Fruit fly (Drosophila melanogaster) whole organism, embryonic: ENCODE results near the gene jus.

Experiments used
- Adf1 ChIP-seq: fragments of 200-800 bp; sonication (Bioruptor generic); IDR thresholded peaks from 2 replicates; pipeline ENCODE4 v1.3.6; 2022; ENCODE audit warnings: missing biosample characterization, missing genetic modification characterization
- Blimp-1 ChIP-seq: fragments of 200-800 bp; sonication (Bioruptor generic); optimal IDR thresholded peaks from 3 replicates; lab custom pipeline; 2018; ENCODE audit warnings: missing biosample characterization, missing genetic modification characterization, mild to moderate bottlenecking, moderate library complexity, missing genetic modification reagents
- CG11456 ChIP-seq: fragments of 200-800 bp; sonication (Bioruptor generic); IDR thresholded peaks from 3 replicates; pipeline ENCODE4 v1.3.6; 2022; ENCODE audit warnings: missing biosample characterization, missing genetic modification characterization
- CG11695 ChIP-seq: fragments of 200-800 bp; sonication (Bioruptor generic); IDR thresholded peaks from 3 replicates; pipeline ENCODE4 v1.3.6; 2022; ENCODE audit warnings: missing biosample characterization, missing genetic modification characterization
- CG11696 ChIP-seq: fragments of 200-800 bp; sonication (Bioruptor generic); IDR thresholded peaks from 2 replicates; pipeline ENCODE4 v1.3.6; 2022; ENCODE audit warnings: missing biosample characterization, missing genetic modification characterization
- CG14050 ChIP-seq: fragments of 200-800 bp; sonication (Bioruptor generic); IDR thresholded peaks from 3 replicates; pipeline ENCODE4 v1.3.6; 2022; ENCODE audit warnings: missing biosample characterization, missing genetic modification characterization
- CG1603 ChIP-seq: fragments of 200-800 bp; sonication (Bioruptor generic); optimal IDR thresholded peaks from 2 replicates; lab custom pipeline; 2019; ENCODE audit warnings: missing biosample characterization, mild to moderate bottlenecking, missing genetic modification characterization, moderate library complexity
- CG17385 ChIP-seq: fragments of 200-800 bp; sonication (Bioruptor generic); optimal IDR thresholded peaks from 3 replicates; lab custom pipeline; 2018; ENCODE audit warnings: missing biosample characterization, mild to moderate bottlenecking, missing genetic modification characterization
- CG2116 ChIP-seq: fragments of 200-800 bp; sonication (Bioruptor generic); optimal IDR thresholded peaks from 3 replicates; lab custom pipeline; 2018; ENCODE audit warnings: missing biosample characterization, mild to moderate bottlenecking, missing genetic modification characterization
- CG2120 ChIP-seq: fragments of 200-800 bp; sonication (Bioruptor generic); optimal IDR thresholded peaks from 3 replicates; lab custom pipeline; 2016; ENCODE audit warnings: missing biosample characterization, missing genetic modification characterization
- CG30020 ChIP-seq: fragments of 200-800 bp; optimal IDR thresholded peaks from 2 replicates; lab custom pipeline; 2019; ENCODE audit warnings: missing biosample characterization, mild to moderate bottlenecking, missing genetic modification characterization, moderate library complexity
- CG3838 ChIP-seq: fragments of 200-800 bp; sonication (Bioruptor generic); optimal IDR thresholded peaks from 3 replicates; lab custom pipeline; 2016; ENCODE audit warnings: missing biosample characterization, missing genetic modification characterization
- CG3995 ChIP-seq: fragments of 200-800 bp; sonication (Bioruptor generic); optimal IDR thresholded peaks from 3 replicates; lab custom pipeline; 2016; ENCODE audit warnings: missing biosample characterization, missing genetic modification characterization
- CG4360 ChIP-seq: fragments of 200-800 bp; sonication (Bioruptor generic); IDR thresholded peaks from 2 replicates; pipeline ENCODE4 v1.3.6; 2022; ENCODE audit warnings: missing biosample characterization, missing genetic modification characterization
- CG4424 ChIP-seq: fragments of 200-800 bp; sonication (Bioruptor generic); optimal IDR thresholded peaks from 3 replicates; lab custom pipeline; 2016; ENCODE audit warnings: missing biosample characterization, missing genetic modification characterization
- CG6791 ChIP-seq: fragments of 200-800 bp; sonication (Bioruptor generic); IDR thresholded peaks from 3 replicates; pipeline ENCODE4 v1.3.6; 2022; ENCODE audit warnings: missing biosample characterization, missing genetic modification characterization; ENCODE audit not compliant: partially characterized antibody
- CG7963 ChIP-seq: fragments of 200-800 bp; sonication (Bioruptor generic); IDR thresholded peaks from 3 replicates; pipeline ENCODE4 v1.3.6; 2022; ENCODE audit warnings: missing biosample characterization, missing genetic modification characterization; ENCODE audit not compliant: partially characterized antibody
- CG8281 ChIP-seq: fragments of 200-800 bp; sonication (Bioruptor generic); optimal IDR thresholded peaks from 2 replicates; lab custom pipeline; 2018; ENCODE audit warnings: missing biosample characterization, mild to moderate bottlenecking, missing genetic modification characterization, moderate library complexity
- CG8290 ChIP-seq, 3 experiments: fragments of 200-800 bp; sonication (Bioruptor generic); optimal IDR thresholded peaks; 2 replicates each; lab custom pipeline; 2016 to 2019; ENCODE audit warnings: missing biosample characterization in 3 of 3, missing genetic modification characterization in 3 of 3, mild to moderate bottlenecking in 2 of 3, moderate library complexity in 1 of 3
- CTCF ChIP-seq: fragments of 200-800 bp; sonication (Bioruptor generic); optimal IDR thresholded peaks from 2 replicates; lab custom pipeline; 2017; ENCODE audit warnings: missing biosample characterization, mild to moderate bottlenecking, missing genetic modification characterization, moderate library complexity
- D ChIP-seq, 2 experiments: fragments of 200-800 bp in 1 of 2; fragments of >200 bp in 1 of 2; sonication (Bioruptor generic) in 1 of 2; optimal IDR thresholded peaks; 2 replicates in 1 of 2; 3 replicates in 1 of 2; lab custom pipeline; 2017; ENCODE audit warnings: mild to moderate bottlenecking in 1 of 2, missing biosample characterization in 1 of 2, missing genetic modification characterization in 1 of 2, missing genetic modification reagents in 1 of 2
- Doc3 ChIP-seq: fragments of 200-800 bp; sonication (Bioruptor generic); IDR thresholded peaks from 3 replicates; pipeline ENCODE4 v1.3.6; 2022; ENCODE audit warnings: missing biosample characterization, missing genetic modification characterization; ENCODE audit not compliant: partially characterized antibody
- Ets97D ChIP-seq: fragments of 200-800 bp; sonication (Bioruptor generic); optimal IDR thresholded peaks from 3 replicates; lab custom pipeline; 2016; ENCODE audit warnings: missing biosample characterization, missing genetic modification characterization
- GATAe ChIP-seq: fragments of 200-800 bp; sonication (Bioruptor generic); conservative IDR thresholded peaks from 2 replicates; pipeline ENCODE4 v1.3.6; 2022; ENCODE audit warnings: missing biosample characterization, missing genetic modification characterization
- Gug ChIP-seq: fragments of 200-800 bp; sonication (Bioruptor generic); IDR thresholded peaks from 4 replicates; pipeline ENCODE4 v1.3.6; 2022; ENCODE audit warnings: missing biosample characterization, missing genetic modification characterization
- HmgD ChIP-seq: fragments of 200-800 bp; sonication (Bioruptor generic); optimal IDR thresholded peaks from 3 replicates; lab custom pipeline; 2016; ENCODE audit warnings: missing biosample characterization, missing genetic modification characterization
- Hmr ChIP-seq: fragments of 200-800 bp; sonication (Bioruptor generic); optimal IDR thresholded peaks from 3 replicates; lab custom pipeline; 2017; ENCODE audit warnings: mild to moderate bottlenecking, missing biosample characterization, missing genetic modification reagents, missing genetic modification characterization
- Hmx ChIP-seq: fragments of 200-800 bp; sonication (Bioruptor generic); optimal IDR thresholded peaks from 2 replicates; lab custom pipeline; 2016; ENCODE audit warnings: missing biosample characterization, missing genetic modification characterization
- Kr ChIP-seq: fragments of 200-800 bp; sonication (Bioruptor generic); optimal IDR thresholded peaks from 2 replicates; lab custom pipeline; 2017; ENCODE audit warnings: missing biosample characterization, mild to moderate bottlenecking, missing genetic modification characterization
- Oaz ChIP-seq: fragments of 200-800 bp; sonication (Bioruptor generic); IDR thresholded peaks from 2 replicates; pipeline ENCODE4 v1.3.6; 2022; ENCODE audit warnings: missing biosample characterization, missing genetic modification characterization
- Six4 ChIP-seq: fragments of 200-800 bp; sonication (Bioruptor generic); optimal IDR thresholded peaks from 2 replicates; lab custom pipeline; 2016; ENCODE audit warnings: missing biosample characterization, missing genetic modification characterization
- Usf ChIP-seq: fragments of 200-800 bp; sonication (Bioruptor generic); optimal IDR thresholded peaks from 2 replicates; lab custom pipeline; 2017; ENCODE audit warnings: missing genotype, missing biosample characterization, missing genetic modification characterization
- Xrp1 ChIP-seq: fragments of 200-800 bp; sonication (Bioruptor generic); IDR thresholded peaks from 2 replicates; pipeline ENCODE4 v1.3.6; 2022; ENCODE audit warnings: missing biosample characterization, missing genetic modification characterization
- al ChIP-seq: fragments of 200-800 bp; sonication (Bioruptor generic); IDR thresholded peaks from 2 replicates; pipeline ENCODE4 v1.3.6; 2022; ENCODE audit warnings: missing biosample characterization, missing genetic modification characterization
- cato ChIP-seq: fragments of 200-800 bp; sonication (Bioruptor generic); optimal IDR thresholded peaks from 2 replicates; lab custom pipeline; 2016; ENCODE audit warnings: missing biosample characterization, missing genetic modification characterization, borderline replicate concordance
- chm ChIP-seq: fragments of 200-800 bp; sonication (Bioruptor generic); IDR thresholded peaks from 2 replicates; pipeline ENCODE4 v1.3.6; 2022; ENCODE audit warnings: missing biosample characterization, missing genetic modification characterization
- gfzf ChIP-seq: fragments of 200-800 bp; sonication (Bioruptor generic); optimal IDR thresholded peaks from 2 replicates; lab custom pipeline; 2016; ENCODE audit warnings: missing biosample characterization, mild to moderate bottlenecking, missing genetic modification characterization, moderate library complexity
- grn ChIP-seq: fragments of 200-800 bp; sonication (Bioruptor generic); optimal IDR thresholded peaks from 3 replicates; lab custom pipeline; 2017; ENCODE audit warnings: missing biosample characterization, missing genetic modification characterization
- gro ChIP-seq: fragments of 200-800 bp; sonication (Bioruptor generic); optimal IDR thresholded peaks from 2 replicates; lab custom pipeline; 2016; ENCODE audit warnings: missing biosample characterization, missing genetic modification characterization
- her ChIP-seq: fragments of 200-800 bp; sonication (Bioruptor generic); optimal IDR thresholded peaks from 2 replicates; lab custom pipeline; 2016; ENCODE audit warnings: missing biosample characterization, missing genetic modification characterization
- jing ChIP-seq: fragments of 200-800 bp; sonication (Bioruptor generic); optimal IDR thresholded peaks from 2 replicates; lab custom pipeline; 2018; ENCODE audit warnings: missing biosample characterization, mild to moderate bottlenecking, missing genetic modification characterization
- nom ChIP-seq: fragments of 200-800 bp; sonication (Bioruptor generic); optimal IDR thresholded peaks from 2 replicates; lab custom pipeline; 2017; ENCODE audit warnings: missing biosample characterization, missing genetic modification characterization, mild to moderate bottlenecking, moderate library complexity, missing genetic modification reagents
- repo ChIP-seq: fragments of 200-800 bp; sonication (Bioruptor generic); optimal IDR thresholded peaks from 2 replicates; lab custom pipeline; 2016; ENCODE audit warnings: missing biosample characterization, missing genetic modification characterization
- schlank ChIP-seq: fragments of 200-800 bp; sonication (Bioruptor generic); optimal IDR thresholded peaks from 2 replicates; lab custom pipeline; 2018; ENCODE audit warnings: missing biosample characterization, mild to moderate bottlenecking, missing genetic modification characterization
- sens-2 ChIP-seq: fragments of 200-800 bp; sonication (Bioruptor generic); IDR thresholded peaks from 2 replicates; pipeline ENCODE4 v1.3.6; 2022; ENCODE audit warnings: missing biosample characterization, missing genetic modification characterization
- seq ChIP-seq: fragments of 200-800 bp; sonication (Bioruptor generic); IDR thresholded peaks from 2 replicates; pipeline ENCODE4 v1.3.6; 2022; ENCODE audit warnings: missing biosample characterization, missing genetic modification characterization
- slou ChIP-seq: fragments of 200-800 bp; sonication (Bioruptor generic); optimal IDR thresholded peaks from 3 replicates; lab custom pipeline; 2016; ENCODE audit warnings: missing biosample characterization, missing genetic modification characterization
- stc ChIP-seq: fragments of 200-800 bp; sonication (Bioruptor generic); IDR thresholded peaks from 2 replicates; pipeline ENCODE4 v1.3.6; 2022; ENCODE audit warnings: missing biosample characterization, missing genetic modification characterization
- tx ChIP-seq: fragments of 200-800 bp; sonication (Bioruptor generic); optimal IDR thresholded peaks from 2 replicates; lab custom pipeline; 2016; ENCODE audit warnings: missing biosample characterization, missing genetic modification characterization
- wek ChIP-seq: fragments of 200-800 bp; sonication (Bioruptor generic); optimal IDR thresholded peaks from 3 replicates; lab custom pipeline; 2018; ENCODE audit warnings: missing biosample characterization, mild to moderate bottlenecking, missing genetic modification characterization, moderate library complexity
- zfh1 ChIP-seq: fragments of 200-800 bp; sonication (Bioruptor generic); IDR thresholded peaks from 3 replicates; pipeline ENCODE4 v1.3.6; 2022; ENCODE audit warnings: missing biosample characterization, missing genetic modification characterization

Gene jus

DNA sequence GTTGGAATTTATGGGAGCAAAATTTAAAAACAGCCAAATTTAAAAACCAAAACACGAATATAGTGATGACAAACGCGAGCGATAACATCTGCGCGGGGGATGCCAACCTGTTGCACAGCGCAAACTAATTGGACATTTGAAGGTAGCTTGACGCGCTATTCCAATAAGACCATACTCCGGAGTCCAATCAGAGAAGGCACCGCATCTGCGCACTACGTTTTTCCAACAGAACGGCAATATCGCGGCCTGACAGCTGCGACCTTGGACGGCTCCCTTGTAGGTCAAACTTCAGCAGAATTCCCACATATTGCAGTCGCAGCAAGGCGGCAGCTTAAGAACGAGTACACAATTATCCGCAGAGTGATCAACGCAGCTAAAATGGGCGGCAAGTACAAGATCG, 46.7 kb downstream of the jus start, which contains the start of the genes CG11882 and Pglym78 (continued):
- TF ChIP-seq wek (no peak), Hmx (GFP tag; lab: Kevin White, UChicago) (no peak), nom (peak; percentile 51), al (peak; percentile 51), Adf1 (peak; percentile 65; the same call in 1 of the 2 replicates), CG4360 (no peak; the same call in 1 of the 2 replicates), Kr (no peak), CG8290 (GFP tag; optimal IDR thresholded peaks at IDR 0.05; lab: Kevin White, UChicago) (no peak), CG8290 (tag; optimal IDR thresholded peaks at IDR 0.05; lab: Kevin White, UChicago) (no peak), gro (GFP tag; lab: Kevin White, UChicago) (peak; percentile 55), CG11695 (GFP tag; lab: Robert Waterston, UW) (no peak; the same call in 2 of the 3 replicates), Ets97D (GFP tag; lab: Kevin White, UChicago) (peak; percentile 96), CG11456 (GFP tag; lab: Robert Waterston, UW) (peak; percentile 68; the same call in 2 of the 3 replicates), CG6791 (GFP tag; lab: Robert Waterston, UW) (peak; percentile 62; the same call in 2 of the 3 replicates), CG8281 (tag; lab: Kevin White, UChicago) (no peak), CG7963 (GFP tag; lab: Robert Waterston, UW) (no peak), repo (GFP tag; lab: Kevin White, UChicago) (no peak), GATAe (GFP tag; lab: Robert Waterston, UW) (no peak), seq (0 out of 2 replicates have a peak, but pooled peaks have one; percentile 27), HmgD (peak; percentile 80), gfzf (GFP tag; lab: Kevin White, UChicago) (peak; percentile 89), CG2116 (GFP tag; lab: Kevin White, UChicago) (peak; percentile 74), CTCF (GFP tag; lab: Kevin White, UChicago) (peak; percentile 23), Usf (no peak), Doc3 (GFP tag; lab: Robert Waterston, UW) (no peak), CG3995 (GFP tag; lab: Kevin White, UChicago) (no peak), CG14050 (GFP tag; lab: Robert Waterston, UW) (no peak), sens-2 (GFP tag; lab: Robert Waterston, UW) (peak; percentile 15; the same call in 1 of the 2 replicates), Blimp-1 (GFP tag; lab: Kevin White, UChicago) (no peak), CG1603 (tag; lab: Kevin White, UChicago) (peak; percentile 91), slou (GFP tag; lab: Kevin White, UChicago) (no peak), cato (GFP tag; lab: Kevin White, UChicago) (no peak), Gug (peak; percentile 46; the same call in 1 of the 4 replicates), Oaz (GFP tag; lab: Robert Waterston, UW) (no peak), D (optimal IDR thresholded peaks at IDR 0.05; lab: Kevin White, UChicago) (peak; percentile 77), D (GFP tag; optimal IDR thresholded peaks at IDR 0.05; lab: Kevin White, UChicago) (no peak), chm (peak; percentile 80), Six4 (GFP tag; lab: Kevin White, UChicago) (peak; percentile 17), CG30020 (tag; lab: Kevin White, UChicago) (no peak), zfh1 (GFP tag; lab: Robert Waterston, UW) (peak; percentile 64), CG11696 (GFP tag; lab: Robert Waterston, UW) (no peak), grn (GFP tag; lab: Kevin White, UChicago) (peak; percentile 67), CG4424 (peak; percentile 7), jing (GFP tag; lab: Kevin White, UChicago) (no peak), stc (peak; percentile 51; the same call in 1 of the 2 replicates), CG3838 (no peak), Hmr (peak; percentile 73), CG17385 (GFP tag; lab: Kevin White, UChicago) (no peak), Xrp1 (GFP tag; lab: Robert Waterston, UW) (peak; percentile 20; the same call in 1 of the 2 replicates), schlank (tag; lab: Kevin White, UChicago) (no peak), CG2120 (GFP tag; lab: Kevin White, UChicago) (peak; percentile 72), tx (GFP tag; lab: Kevin White, UChicago) (peak; percentile 34), her (GFP tag; lab: Kevin White, UChicago) (peak; percentile 63)
